Worm (Caenorhabditis elegans) whole organism, early embryonic: ENCODE results near the gene Y42G9A.2.

Experiments
- B0310.2 ChIP-seq: sonication (generic microtip); optimal IDR thresholded peaks from 2 replicates; lab custom pipeline; 2016; ENCODE audit warnings: mild to moderate bottlenecking, missing genetic modification characterization, missing compliant biosample characterization
- aly-1 ChIP-seq: sonication (generic microtip); optimal IDR thresholded peaks from 2 replicates; lab custom pipeline; 2016; ENCODE audit warnings: missing genetic modification characterization, missing compliant biosample characterization
- ama-1 ChIP-seq: fragments of 150-350 bp; optimal IDR thresholded peaks from 2 replicates; lab custom pipeline; 2014
- ceh-36 ChIP-seq: sonication (generic microtip); optimal IDR thresholded peaks from 2 replicates; lab custom pipeline; 2016; ENCODE audit warnings: missing genetic modification characterization, inconsistent platforms, missing compliant biosample characterization
- ets-7 ChIP-seq: sonication (generic microtip); optimal IDR thresholded peaks from 2 replicates; lab custom pipeline; 2016; ENCODE audit warnings: missing genotype, missing genetic modification characterization, missing compliant biosample characterization
- flt-1 ChIP-seq: fragments of 200-800 bp; sonication (Bioruptor generic); IDR thresholded peaks from 2 replicates; pipeline ENCODE4 v1.3.6; 2022; ENCODE audit warnings: missing genetic modification characterization, missing compliant biosample characterization
- hnd-1 ChIP-seq: sonication (generic microtip); optimal IDR thresholded peaks from 2 replicates; lab custom pipeline; 2016; ENCODE audit warnings: missing genetic modification characterization, missing compliant biosample characterization
- pes-1 ChIP-seq: fragments of 200-800 bp; sonication (Bioruptor generic); IDR thresholded peaks from 2 replicates; pipeline ENCODE4 v1.3.6; 2022; ENCODE audit warnings: missing genetic modification reagents, missing genetic modification characterization, missing compliant biosample characterization
- sea-1 ChIP-seq: fragments of 200-800 bp; sonication (Bioruptor generic); conservative IDR thresholded peaks from 2 replicates; pipeline ENCODE4 v1.3.6; 2022; ENCODE audit warnings: missing genetic modification characterization, missing compliant biosample characterization
- tbx-37 ChIP-seq: fragments of 200-800 bp; sonication (Bioruptor generic); conservative IDR thresholded peaks from 2 replicates; pipeline ENCODE4 v1.3.6; 2022; ENCODE audit warnings: missing genetic modification reagents, missing genetic modification characterization, missing compliant biosample characterization
- tra-4 ChIP-seq: sonication (generic microtip); optimal IDR thresholded peaks from 2 replicates; lab custom pipeline; 2017; ENCODE audit warnings: missing genetic modification characterization, missing compliant biosample characterization

DNA sequence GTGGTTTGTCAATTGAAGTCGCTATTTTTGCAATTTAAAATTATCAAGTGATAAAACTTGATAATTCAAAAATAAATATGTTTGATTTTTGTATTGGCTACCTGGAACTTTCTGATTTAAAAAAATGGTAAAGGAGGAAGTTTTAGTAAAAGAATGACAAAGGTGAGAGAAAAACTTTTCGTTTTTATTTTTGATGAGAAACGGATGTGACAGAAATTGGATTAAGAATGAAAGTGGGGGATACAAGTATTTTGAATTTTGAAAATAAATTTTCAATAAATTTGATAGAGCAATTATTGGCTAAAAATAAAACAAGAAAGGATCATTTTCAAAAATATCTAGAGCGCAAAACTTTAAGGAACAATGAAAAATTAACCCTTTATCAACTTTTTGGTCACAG, 45.2 kb upstream of the Y42G9A.2 start, which contains the start of gene C05D10.4:
- TF ChIP-seq hnd-1 = no peak
- TF ChIP-seq tbx-37 = no peak
- TF ChIP-seq sea-1 (GFP tag; lab: Robert Waterston, UW) = no peak
- TF ChIP-seq ama-1 = no peak
- TF ChIP-seq ceh-36 = no peak
- TF ChIP-seq B0310.2 (tag; lab: Kevin White, UChicago) = no peak
- TF ChIP-seq pes-1 (GFP tag; lab: Robert Waterston, UW) = no peak
- TF ChIP-seq tra-4 (tag; lab: Kevin White, UChicago) = no peak
- no peak for TF ChIP-seq aly-1 (tag; lab: Kevin White, UChicago)
- no peak for TF ChIP-seq flt-1 (GFP tag; lab: Robert Waterston, UW)
- TF ChIP-seq ets-7 = no peak
